Fruit fly (Drosophila melanogaster): ENCODE results near the gene CG7194.
A peak's percentile ranks its signal among the peaks of the same experiment; 100 is the strongest.

The CG7194 gene

dm6 chr3L:8346100-8346980 is 42.5 kb upstream of the CG7194 start, which contains the start of the genes CG7182 and GAPcenA (continued):
- TF ChIP-seq usp (GFP tag; optimal IDR thresholded peaks at IDR 0.05) (no peak), Bdp1 (GFP tag; optimal IDR thresholded peaks at IDR 0.05) (no peak), scrt (GFP tag; optimal IDR thresholded peaks at IDR 0.05) (peak; percentile 48), H2.0 (GFP tag; IDR thresholded peaks at IDR 0.05) (no peak), CkIIα-i1 (GFP tag; IDR thresholded peaks at IDR 0.05) (no peak), CG8281 (tag; optimal IDR thresholded peaks at IDR 0.05) (peak; percentile 43), CG1529 (GFP tag; optimal IDR thresholded peaks at IDR 0.05) (no peak), dysf (GFP tag; IDR thresholded peaks at IDR 0.05) (no peak), Side (GFP tag; optimal IDR thresholded peaks at IDR 0.05) (peak; percentile 14), Abd-B (GFP tag; optimal IDR thresholded peaks at IDR 0.05) (peak; percentile 71), Elba2 (GFP tag; optimal IDR thresholded peaks at IDR 0.05) (peak; percentile 60), Sin3A (optimal IDR thresholded peaks at IDR 0.05) (no peak), CG4328 (GFP tag; optimal IDR thresholded peaks at IDR 0.05) (peak; percentile 49), ap (GFP tag; IDR thresholded peaks at IDR 0.05) (no peak), Dek (tag; optimal IDR thresholded peaks at IDR 0.05) (peak; percentile 76), amos (GFP tag; IDR thresholded peaks at IDR 0.05; ENCODE audit: partially characterized antibody) (peak; percentile 35; the same call in 1 of the 2 replicates), slp2 (GFP tag; optimal IDR thresholded peaks at IDR 0.05) (peak; percentile 0), CG34422 (GFP tag; IDR thresholded peaks at IDR 0.05) (peak; percentile 80; the same call in 1 of the 3 replicates), nau (GFP tag; optimal IDR thresholded peaks at IDR 0.05) (no peak), onecut (GFP tag; IDR thresholded peaks at IDR 0.05) (peak; percentile 66; the same call in 1 of the 2 replicates), CG10267 (tag; optimal IDR thresholded peaks at IDR 0.05) (peak; percentile 99), dmrt99B (tag; optimal IDR thresholded peaks at IDR 0.05) (peak; percentile 51), D19B (GFP tag; optimal IDR thresholded peaks at IDR 0.05) (peak; percentile 33), ab (GFP tag; optimal IDR thresholded peaks at IDR 0.05) (no peak), Gug (GFP tag; IDR thresholded peaks at IDR 0.05) (peak; percentile 24; the same call in 1 of the 4 replicates), CG15514 (GFP tag; optimal IDR thresholded peaks at IDR 0.05) (peak; percentile 53), Rfx (GFP tag; IDR thresholded peaks at IDR 0.05) (peak; percentile 64), H15 (GFP tag; IDR thresholded peaks at IDR 0.05) (0 out of 3 replicates have a peak, but pooled peaks have one; percentile 27), Deaf1 (tag; optimal IDR thresholded peaks at IDR 0.05) (no peak), HLHmδ (GFP tag; optimal IDR thresholded peaks at IDR 0.05) (no peak), grau (tag; optimal IDR thresholded peaks at IDR 0.05) (peak; percentile 76), corto (GFP tag; optimal IDR thresholded peaks at IDR 0.05) (no peak), Ets65A (GFP tag) (peak; percentile 95), CG4404 (GFP tag; IDR thresholded peaks at IDR 0.05) (peak; percentile 33), CG8388 (GFP tag; optimal IDR thresholded peaks at IDR 0.05) (peak; percentile 53), MBD-R2 (GFP tag; IDR thresholded peaks at IDR 0.05) (peak; percentile 53), CG17568 (GFP tag; optimal IDR thresholded peaks at IDR 0.05) (no peak), Fer3 (tag; optimal IDR thresholded peaks at IDR 0.05) (peak; percentile 58), Bteb2 (GFP tag; optimal IDR thresholded peaks at IDR 0.05) (peak; percentile 6), Sox100B (GFP tag; optimal IDR thresholded peaks at IDR 0.05) (no peak), HLH4C (GFP tag; IDR thresholded peaks at IDR 0.05; ENCODE audit: partially characterized antibody) (peak; percentile 59; the same call in 2 of the 3 replicates), danr (GFP tag; IDR thresholded peaks at IDR 0.05) (no peak), dm (GFP tag; optimal IDR thresholded peaks at IDR 0.05) (peak; percentile 91), E2f1 (GFP tag; IDR thresholded peaks at IDR 0.05) (peak; percentile 63), CG11723 (GFP tag; optimal IDR thresholded peaks at IDR 0.05) (peak; percentile 34), BtbVII (GFP tag; optimal IDR thresholded peaks at IDR 0.05) (peak; percentile 66), bowl (GFP tag; IDR thresholded peaks at IDR 0.05) (no peak), CG4617 (GFP tag; optimal IDR thresholded peaks at IDR 0.05; ENCODE audit: borderline replicate concordance) (peak; percentile 44), CG2202 (tag; optimal IDR thresholded peaks at IDR 0.05) (peak; percentile 23)

All from whole organism, embryonic.